Fruit fly (Drosophila melanogaster) whole organism, wandering third instar larva: ENCODE data around the gene Dbct.

Experiments
- Abd-B ChIP-seq: fragments of >200 bp; optimal IDR thresholded peaks from 2 replicates; lab custom pipeline; 2017; ENCODE audit warnings: missing biosample characterization, missing genetic modification characterization
- CG32264 ChIP-seq: fragments of 200-800 bp; sonication (Bioruptor generic); optimal IDR thresholded peaks from 2 replicates; lab custom pipeline; 2016; ENCODE audit warnings: missing biosample characterization, missing genetic modification characterization
- CG9705 ChIP-seq: fragments of 200-800 bp; sonication (Bioruptor generic); optimal IDR thresholded peaks from 2 replicates; lab custom pipeline; 2018; ENCODE audit warnings: missing biosample characterization, mild to moderate bottlenecking, missing genetic modification characterization
- CrebA ChIP-seq: fragments of 200-800 bp; sonication (Bioruptor generic); optimal IDR thresholded peaks from 2 replicates; lab custom pipeline; 2016; ENCODE audit warnings: missing biosample characterization, mild to moderate bottlenecking, missing genetic modification characterization, borderline replicate concordance
- Dif ChIP-seq: fragments of 200-275, 200-300 bp; sonication (Bioruptor generic); optimal IDR thresholded peaks from 2 replicates; lab custom pipeline; 2018; ENCODE audit warnings: missing biosample characterization, missing genetic modification characterization; ENCODE audit not compliant: partially characterized antibody
- HLH106 ChIP-seq: fragments of 200-800 bp; optimal IDR thresholded peaks from 3 replicates; lab custom pipeline; 2019; ENCODE audit warnings: missing biosample characterization, mild to moderate bottlenecking, missing genetic modification characterization, moderate library complexity
- Hnf4 ChIP-seq: fragments of 200-800 bp; sonication (Bioruptor generic); optimal IDR thresholded peaks from 2 replicates; lab custom pipeline; 2016; ENCODE audit warnings: missing biosample characterization, mild to moderate bottlenecking, missing genetic modification characterization
- Hr78 ChIP-seq: fragments of >200 bp; optimal IDR thresholded peaks from 2 replicates; lab custom pipeline; 2017; ENCODE audit warnings: missing biosample characterization, missing genetic modification characterization
- Hr83 ChIP-seq: fragments of 200-300 bp; sonication (Bioruptor generic); optimal IDR thresholded peaks from 2 replicates; lab custom pipeline; 2016; ENCODE audit warnings: missing biosample characterization, mild to moderate bottlenecking, missing genetic modification characterization, moderate library complexity; ENCODE audit not compliant: poor library complexity, severe bottlenecking
- Jra ChIP-seq: sonication (Bioruptor generic); optimal IDR thresholded peaks from 2 replicates; lab custom pipeline; 2016; ENCODE audit warnings: missing biosample characterization, missing genetic modification characterization
- Myc ChIP-seq: fragments of >200 bp; optimal IDR thresholded peaks from 2 replicates; lab custom pipeline; 2017
- N ChIP-seq: fragments of >200 bp; optimal IDR thresholded peaks from 2 replicates; lab custom pipeline; 2018; ENCODE audit warnings: missing biosample characterization, missing external identifiers, missing genetic modification characterization
- OdsH ChIP-seq: fragments of 200-800 bp; sonication (Bioruptor generic); optimal IDR thresholded peaks from 2 replicates; lab custom pipeline; 2016; ENCODE audit warnings: missing biosample characterization, mild to moderate bottlenecking, missing genetic modification characterization
- Rel ChIP-seq, 2 experiments: fragments of 200-800 bp; sonication (Bioruptor generic) in 1 of 2; optimal IDR thresholded peaks; 2 replicates in 1 of 2; 3 replicates in 1 of 2; lab custom pipeline; 2016 to 2019; ENCODE audit warnings: mild to moderate bottlenecking in 2 of 2, missing biosample characterization in 2 of 2, missing genetic modification characterization in 2 of 2, moderate library complexity in 1 of 2
- Sp1 ChIP-seq: fragments of 200-800 bp; sonication (Bioruptor generic); optimal IDR thresholded peaks from 3 replicates; lab custom pipeline; 2019; ENCODE audit warnings: missing biosample characterization, mild to moderate bottlenecking, missing genetic modification characterization, moderate library complexity
- Vsx2 ChIP-seq: fragments of 200-300, 225-300 bp; sonication (Bioruptor generic); optimal IDR thresholded peaks from 2 replicates; lab custom pipeline; 2018; ENCODE audit warnings: missing biosample characterization, missing genetic modification characterization; ENCODE audit not compliant: partially characterized antibody
- br ChIP-seq: fragments of 200-800 bp; sonication (Bioruptor generic); optimal IDR thresholded peaks from 2 replicates; lab custom pipeline; 2016; ENCODE audit warnings: missing biosample characterization, missing genetic modification characterization
- brk ChIP-seq: fragments of 200-800 bp; sonication (Bioruptor generic); optimal IDR thresholded peaks from 2 replicates; lab custom pipeline; 2016; ENCODE audit warnings: missing biosample characterization, mild to moderate bottlenecking, missing genetic modification characterization
- dl ChIP-seq, 2 experiments: fragments of 175-275, 200-275 bp in 1 of 2; fragments of 200-275 bp in 1 of 2; sonication (Bioruptor generic); optimal IDR thresholded peaks; lab custom pipeline; 2018; ENCODE audit warnings: mild to moderate bottlenecking in 2 of 2, missing biosample characterization in 2 of 2, missing genetic modification characterization in 2 of 2, moderate library complexity in 2 of 2; ENCODE audit not compliant: partially characterized antibody in 2 of 2, insufficient read depth in 1 of 2
- dmrt93B ChIP-seq: fragments of 200-800 bp; sonication (Bioruptor generic); optimal IDR thresholded peaks from 2 replicates; lab custom pipeline; 2018; ENCODE audit warnings: missing biosample characterization, mild to moderate bottlenecking, missing genetic modification characterization
- ey ChIP-seq: fragments of 200-800 bp; sonication (Bioruptor generic); optimal IDR thresholded peaks from 2 replicates; lab custom pipeline; 2016; ENCODE audit warnings: missing biosample characterization, missing genetic modification characterization
- foxo ChIP-seq, 2 experiments: fragments of 200-800 bp; sonication (Bioruptor generic); optimal IDR thresholded peaks; 2 replicates in 1 of 2; 3 replicates in 1 of 2; lab custom pipeline; 2016 to 2017; ENCODE audit warnings: missing biosample characterization in 2 of 2, missing genetic modification characterization in 2 of 2
- fru ChIP-seq: fragments of 200-800 bp; sonication (Bioruptor generic); optimal IDR thresholded peaks from 3 replicates; lab custom pipeline; 2016; ENCODE audit warnings: missing biosample characterization, mild to moderate bottlenecking, missing genetic modification characterization
- h ChIP-seq: fragments of 200-800 bp; sonication (Bioruptor generic); optimal IDR thresholded peaks from 3 replicates; lab custom pipeline; 2016; ENCODE audit warnings: missing biosample characterization, mild to moderate bottlenecking, missing genetic modification characterization
- jim ChIP-seq: fragments of 175-275, 200-325 bp; sonication (Bioruptor generic); optimal IDR thresholded peaks from 2 replicates; lab custom pipeline; 2016; ENCODE audit warnings: missing biosample characterization, mild to moderate bottlenecking, missing genetic modification characterization
- lola ChIP-seq: fragments of >200 bp; optimal IDR thresholded peaks from 2 replicates; lab custom pipeline; 2017; ENCODE audit warnings: missing biosample characterization, missing genetic modification characterization
- pan ChIP-seq: fragments of >200 bp; optimal IDR thresholded peaks from 2 replicates; lab custom pipeline; 2017
- psq ChIP-seq: fragments of 200-800 bp; sonication (Bioruptor generic); optimal IDR thresholded peaks from 3 replicates; lab custom pipeline; 2017; ENCODE audit warnings: missing biosample characterization, mild to moderate bottlenecking, missing genetic modification characterization, moderate library complexity
- rgr ChIP-seq: fragments of 200-800 bp; sonication (Bioruptor generic); optimal IDR thresholded peaks from 3 replicates; lab custom pipeline; 2016; ENCODE audit warnings: missing biosample characterization, mild to moderate bottlenecking, missing genetic modification characterization
- sage ChIP-seq: fragments of 200-800 bp; sonication (Bioruptor generic); optimal IDR thresholded peaks from 2 replicates; lab custom pipeline; 2016; ENCODE audit warnings: missing biosample characterization, mild to moderate bottlenecking, missing genetic modification characterization
- sv ChIP-seq: fragments of 200-800 bp; sonication (Bioruptor generic); optimal IDR thresholded peaks from 3 replicates; lab custom pipeline; 2016; ENCODE audit warnings: missing biosample characterization, missing genetic modification characterization
- usp ChIP-seq: fragments of >200 bp; optimal IDR thresholded peaks from 2 replicates; lab custom pipeline; 2017; ENCODE audit warnings: missing biosample characterization, missing genetic modification characterization
- woc ChIP-seq: sonication (Bioruptor generic); optimal IDR thresholded peaks from 2 replicates; lab custom pipeline; 2016; ENCODE audit warnings: missing biosample characterization, mild to moderate bottlenecking, missing genetic modification characterization

The Dbct gene

DNA sequence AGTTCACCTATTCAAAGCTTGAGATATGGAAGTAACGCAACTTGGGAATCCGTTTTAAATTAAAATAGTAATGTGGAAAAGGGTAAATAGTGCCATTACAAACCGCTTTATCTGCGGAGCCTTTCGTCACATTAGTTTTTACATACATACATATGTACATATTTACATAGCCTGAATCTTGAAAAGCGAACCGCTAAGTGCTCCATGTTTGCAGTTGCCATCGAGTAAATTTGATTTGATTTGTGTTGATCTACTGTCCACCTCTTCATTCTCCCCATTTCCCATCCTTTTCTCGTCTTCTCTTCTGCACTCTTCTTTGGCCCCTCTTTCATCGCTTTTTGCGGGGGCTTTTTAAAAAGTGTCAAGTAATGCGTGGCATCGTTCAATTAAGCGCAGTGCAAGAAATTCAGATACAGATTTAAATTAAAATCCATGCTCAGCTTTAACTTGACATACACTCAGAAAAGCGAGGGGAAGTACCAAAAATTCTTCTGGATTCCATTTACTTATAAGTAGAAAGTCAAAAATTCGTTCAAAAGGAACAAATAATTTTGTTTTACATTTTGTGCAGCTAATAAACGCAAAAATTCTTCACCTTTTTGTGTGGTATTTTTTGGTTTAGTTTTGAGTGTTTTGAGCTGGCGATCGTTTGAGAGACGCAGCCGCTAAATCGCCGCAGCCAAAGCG is 42.8 kb upstream of the Dbct start:
- TF ChIP-seq dmrt93B (no peak), rgr (GFP tag; lab: Kevin White, UChicago) (peak; percentile 79), Dif (GFP tag; lab: Kevin White, UChicago) (peak; percentile 70), usp (GFP tag; lab: Kevin White, UChicago) (no peak), CG32264 (GFP tag; lab: Kevin White, UChicago) (peak; percentile 25), jim (GFP tag; lab: Kevin White, UChicago) (no peak), OdsH (GFP tag; lab: Kevin White, UChicago) (peak; percentile 71), sage (GFP tag; lab: Kevin White, UChicago) (peak; percentile 46), sv (GFP tag; lab: Kevin White, UChicago) (peak; percentile 48), brk (GFP tag; lab: Kevin White, UChicago) (peak; percentile 78), Rel (GFP tag; optimal IDR thresholded peaks at IDR 0.05; lab: Kevin White, UChicago) (peak; percentile 19), Rel (tag; optimal IDR thresholded peaks at IDR 0.05; lab: Kevin White, UChicago) (peak; percentile 38), lola (GFP tag; lab: Kevin White, UChicago) (no peak), foxo (GFP tag; optimal IDR thresholded peaks at IDR 0.05; lab: Kevin White, UChicago) (peak; percentile 16 to 82), br (GFP tag; lab: Kevin White, UChicago) (peak; percentile 70), CrebA (peak; percentile 46), Sp1 (GFP tag; lab: Kevin White, UChicago) (peak; percentile 7), ey (GFP tag; lab: Kevin White, UChicago) (peak; percentile 82), Jra (GFP tag; lab: Kevin White, UChicago) (no peak), h (peak; percentile 80), Myc (no peak), Hnf4 (GFP tag; lab: Kevin White, UChicago) (peak; percentile 65), CG9705 (no peak), Hr83 (GFP tag; lab: Kevin White, UChicago) (no peak), HLH106 (tag; lab: Kevin White, UChicago) (peak; percentile 63), Abd-B (no peak), dl (GFP tag; optimal IDR thresholded peaks at IDR 0.05; lab: Kevin White, UChicago; ENCODE audit: insufficient read depth in 1 of 2, partially characterized antibody in 2 of 2) (no peak), pan (lab: Kevin White, UChicago) (no peak), N (no peak), Vsx2 (GFP tag; lab: Kevin White, UChicago) (no peak), fru (peak; percentile 83), psq (GFP tag; lab: Kevin White, UChicago) (peak; percentile 77)

DNA sequence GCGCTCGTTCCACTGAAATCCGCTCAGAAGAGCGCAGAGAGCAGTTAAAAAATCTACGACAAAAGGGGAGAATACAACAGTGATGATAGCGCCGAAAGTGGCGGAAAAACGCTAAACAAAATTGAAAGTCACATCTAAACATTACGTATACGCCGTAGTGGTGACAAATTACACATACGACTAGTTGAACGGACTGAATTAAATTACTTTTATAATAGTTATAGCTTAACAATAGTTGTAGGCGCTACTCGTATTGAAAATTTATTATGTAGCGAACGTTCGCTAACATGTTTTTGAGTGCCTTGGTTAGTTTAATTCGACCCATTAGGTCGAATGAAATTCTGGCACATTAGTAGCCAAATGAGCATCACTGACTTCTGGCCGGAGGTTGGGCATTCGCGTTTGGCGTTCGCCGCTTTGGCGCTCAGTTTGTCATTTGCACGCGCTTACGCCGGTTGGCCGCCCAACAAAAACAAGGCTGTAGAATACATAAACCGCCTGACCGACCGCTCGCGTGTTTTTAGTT is 42.2 kb upstream of the Dbct start, which contains the start of gene CG5541:
TSS of gene CG5541 (plus strand) at position 424 of the 526 bp plus-strand sequence.
- TF ChIP-seq Sp1 (GFP tag; lab: Kevin White, UChicago) = peak; percentile 54
- peak; percentile 23 for TF ChIP-seq HLH106 (tag; lab: Kevin White, UChicago)
- TF ChIP-seq h = peak; percentile 52
- no peak for TF ChIP-seq Abd-B
- no peak for TF ChIP-seq Rel (GFP tag; optimal IDR thresholded peaks at IDR 0.05; lab: Kevin White, UChicago)
- TF ChIP-seq Rel (tag; optimal IDR thresholded peaks at IDR 0.05; lab: Kevin White, UChicago) = no peak
- peak; percentile 96 for TF ChIP-seq Myc
- peak; percentile 86 for TF ChIP-seq woc (GFP tag; lab: Kevin White, UChicago)
- no peak for TF ChIP-seq Hr78 (GFP tag; lab: Kevin White, UChicago)
- TF ChIP-seq Vsx2 (GFP tag; lab: Kevin White, UChicago) = no peak
- TF ChIP-seq Hr83 (GFP tag; lab: Kevin White, UChicago) = no peak
- peak in 1 of 2 experiments; percentile 35 for TF ChIP-seq foxo (GFP tag; optimal IDR thresholded peaks at IDR 0.05; lab: Kevin White, UChicago)
- peak; percentile 2 for TF ChIP-seq sv (GFP tag; lab: Kevin White, UChicago)
- peak; percentile 67 to 75 for TF ChIP-seq dl (GFP tag; optimal IDR thresholded peaks at IDR 0.05; lab: Kevin White, UChicago; ENCODE audit: insufficient read depth in 1 of 2, partially characterized antibody in 2 of 2)
- TF ChIP-seq fru = no peak
- TF ChIP-seq OdsH (GFP tag; lab: Kevin White, UChicago) = peak; percentile 24
- TF ChIP-seq Hnf4 (GFP tag; lab: Kevin White, UChicago) = no peak
- peak; percentile 44 for TF ChIP-seq dmrt93B
- peak; percentile 28 for TF ChIP-seq CG9705
- TF ChIP-seq br (GFP tag; lab: Kevin White, UChicago) = peak; percentile 5
- no peak for TF ChIP-seq Jra (GFP tag; lab: Kevin White, UChicago)
- TF ChIP-seq ey (GFP tag; lab: Kevin White, UChicago) = peak; percentile 57
